Worm (Caenorhabditis elegans) whole organism, L4 larva: ENCODE results near the gene arrd-10.
A peak's percentile ranks its signal among the peaks of the same experiment; 100 is the strongest.

Source experiments
- F10B5.3 ChIP-seq: sonication (generic microtip); optimal IDR thresholded peaks from 2 replicates; lab custom pipeline; 2016; ENCODE audit warnings: mild to moderate bottlenecking, missing genetic modification characterization, missing compliant biosample characterization
- F26F4.8 ChIP-seq: fragments of 200-800 bp; sonication (Bioruptor generic); conservative IDR thresholded peaks from 2 replicates; pipeline ENCODE4 v1.3.6; 2022; ENCODE audit warnings: missing genetic modification characterization, missing compliant biosample characterization
- F49E8.2 ChIP-seq: sonication (generic microtip); optimal IDR thresholded peaks from 2 replicates; lab custom pipeline; 2016; ENCODE audit warnings: missing compliant biosample characterization, mild to moderate bottlenecking, missing genetic modification characterization, borderline replicate concordance
- R02D3.7 ChIP-seq: fragments of 150-350 bp; sonication (generic microtip); optimal IDR thresholded peaks from 3 replicates; lab custom pipeline; 2014; ENCODE audit warnings: missing biosample characterization, missing genetic modification characterization
- T26A8.4 ChIP-seq: fragments of 200-800 bp; sonication (Bioruptor generic); IDR thresholded peaks from 2 replicates; pipeline ENCODE4 v1.3.6; 2022; ENCODE audit warnings: missing genetic modification characterization, missing compliant biosample characterization
- Y48G9A.11 ChIP-seq: fragments of 200-800 bp; sonication (Bioruptor generic); IDR thresholded peaks from 2 replicates; pipeline ENCODE4 v1.3.6; 2022; ENCODE audit warnings: missing genetic modification reagents, missing genetic modification characterization, missing compliant biosample characterization
- ZK546.5 ChIP-seq, 2 experiments: sonication (generic microtip); optimal IDR thresholded peaks; 2 replicates each; lab custom pipeline; 2017; ENCODE audit warnings: missing biosample characterization in 2 of 2, missing genetic modification characterization in 2 of 2
- ceh-20 ChIP-seq: fragments of 200-800 bp; sonication (Bioruptor generic); IDR thresholded peaks from 2 replicates; pipeline ENCODE4 v1.3.6; 2022; ENCODE audit warnings: missing genetic modification reagents, missing genetic modification characterization, missing compliant biosample characterization
- ceh-32 ChIP-seq: sonication (generic microtip); optimal IDR thresholded peaks from 2 replicates; lab custom pipeline; 2016; ENCODE audit warnings: mild to moderate bottlenecking, missing genetic modification characterization, missing compliant biosample characterization; ENCODE audit not compliant: poor library complexity
- ceh-62 ChIP-seq: sonication (generic microtip); optimal IDR thresholded peaks from 2 replicates; lab custom pipeline; 2017; ENCODE audit warnings: missing biosample characterization, missing genetic modification characterization
- ces-1 ChIP-seq: fragments of 150-350 bp; sonication (generic microtip); optimal IDR thresholded peaks from 4 replicates; lab custom pipeline; 2014; ENCODE audit warnings: missing biosample characterization, missing genetic modification reagents, missing genetic modification characterization
- ctbp-1 ChIP-seq: fragments of 200-800 bp; sonication (Bioruptor generic); IDR thresholded peaks from 2 replicates; pipeline ENCODE4 v1.3.6; 2022; ENCODE audit warnings: missing genetic modification reagents, missing genetic modification characterization, missing compliant biosample characterization
- dve-1 ChIP-seq: sonication (generic microtip); optimal IDR thresholded peaks from 2 replicates; lab custom pipeline; 2017; ENCODE audit warnings: antibody characterized with exemption, mild to moderate bottlenecking, missing genetic modification characterization, missing compliant biosample characterization; ENCODE audit not compliant: insufficient read depth
- egl-27 ChIP-seq: sonication (generic microtip); optimal IDR thresholded peaks from 3 replicates; lab custom pipeline; 2017; ENCODE audit warnings: missing biosample characterization, missing genetic modification reagents, missing genetic modification characterization
- hlh-11 ChIP-seq: fragments of 200-800 bp; sonication (Bioruptor generic); optimal IDR thresholded peaks from 2 replicates; lab custom pipeline; 2018; ENCODE audit warnings: mild to moderate bottlenecking, missing genetic modification characterization, missing compliant biosample characterization
- hlh-30 ChIP-seq: sonication (generic microtip); optimal IDR thresholded peaks from 2 replicates; lab custom pipeline; 2017; ENCODE audit warnings: antibody characterized with exemption, mild to moderate bottlenecking, missing genetic modification characterization, missing compliant biosample characterization; ENCODE audit not compliant: insufficient read depth
- lim-7 ChIP-seq: fragments of 200-800 bp; sonication (Bioruptor generic); IDR thresholded peaks from 2 replicates; pipeline ENCODE4 v1.3.6; 2022; ENCODE audit warnings: missing genetic modification characterization, missing compliant biosample characterization
- lin-1 ChIP-seq: fragments of 200-800 bp; sonication (Bioruptor generic); IDR thresholded peaks from 2 replicates; pipeline ENCODE4 v1.3.6; 2022; ENCODE audit warnings: missing genetic modification reagents, missing genetic modification characterization, missing compliant biosample characterization
- lin-39 ChIP-seq: fragments of 150-350 bp; optimal IDR thresholded peaks from 2 replicates; lab custom pipeline; 2014; ENCODE audit warnings: missing biosample characterization, missing genetic modification reagents, missing genetic modification characterization
- madf-5 ChIP-seq, 2 experiments: fragments of 200-800 bp; sonication (Bioruptor generic); IDR thresholded peaks; 2 replicates each; pipeline ENCODE4 v1.3.6; 2022; ENCODE audit warnings: missing compliant biosample characterization in 2 of 2, missing genetic modification characterization in 2 of 2
- madf-9 ChIP-seq: fragments of 200-800 bp; sonication (Bioruptor generic); conservative IDR thresholded peaks from 2 replicates; pipeline ENCODE4 v1.3.6; 2022; ENCODE audit warnings: missing genetic modification reagents, missing genetic modification characterization, missing compliant biosample characterization
- mdl-1 ChIP-seq, 2 experiments: fragments of 150-350 bp in 1 of 2; sonication (generic microtip) in 1 of 2; optimal IDR thresholded peaks; 2 replicates each; lab custom pipeline; 2014 to 2017; ENCODE audit warnings: missing biosample characterization in 2 of 2, missing genetic modification characterization in 2 of 2
- mep-1 ChIP-seq: fragments of 150-350 bp; sonication (generic microtip); optimal IDR thresholded peaks from 3 replicates; lab custom pipeline; 2014; ENCODE audit warnings: missing biosample characterization, missing genetic modification characterization
- mes-2 ChIP-seq: sonication (generic microtip); optimal IDR thresholded peaks from 2 replicates; lab custom pipeline; 2016; ENCODE audit warnings: missing genotype, mild to moderate bottlenecking, missing genetic modification characterization, missing compliant biosample characterization; ENCODE audit not compliant: poor library complexity, severe bottlenecking
- mxl-3 ChIP-seq: fragments of 200-800 bp; sonication (Bioruptor generic); optimal IDR thresholded peaks from 2 replicates; lab custom pipeline; 2018; ENCODE audit warnings: mild to moderate bottlenecking, missing genetic modification characterization, missing compliant biosample characterization
- nhr-28 ChIP-seq: fragments of 150-350 bp; optimal IDR thresholded peaks from 2 replicates; lab custom pipeline; 2014; ENCODE audit warnings: missing biosample characterization, missing genetic modification characterization
- nhr-48 ChIP-seq: sonication (generic microtip); optimal IDR thresholded peaks from 2 replicates; lab custom pipeline; 2016; ENCODE audit warnings: mild to moderate bottlenecking, missing genetic modification characterization, missing compliant biosample characterization
- nhr-76 ChIP-seq: fragments of 150-350 bp; optimal IDR thresholded peaks from 2 replicates; lab custom pipeline; 2014; ENCODE audit warnings: missing biosample characterization, missing genetic modification characterization
- nhr-77 ChIP-seq: fragments of 150-350 bp; optimal IDR thresholded peaks from 2 replicates; lab custom pipeline; 2014; ENCODE audit warnings: missing biosample characterization, missing genetic modification characterization
- pqm-1 ChIP-seq: sonication (generic microtip); optimal IDR thresholded peaks from 2 replicates; lab custom pipeline; 2017; ENCODE audit warnings: missing biosample characterization, missing genetic modification characterization
- rbr-2 ChIP-seq: sonication (generic microtip); optimal IDR thresholded peaks from 2 replicates; lab custom pipeline; 2016; ENCODE audit warnings: missing genotype, missing genetic modification characterization, missing compliant biosample characterization
- sdz-12 ChIP-seq: fragments of 200-800 bp; sonication (Bioruptor generic); optimal IDR thresholded peaks from 2 replicates; lab custom pipeline; 2018; ENCODE audit warnings: mild to moderate bottlenecking, missing genetic modification characterization, missing compliant biosample characterization
- spr-3 ChIP-seq: fragments of 200-800 bp; sonication (Bioruptor generic); optimal IDR thresholded peaks from 2 replicates; lab custom pipeline; 2018; ENCODE audit warnings: mild to moderate bottlenecking, missing genetic modification characterization, missing compliant biosample characterization
- unc-130 ChIP-seq: sonication (generic microtip); optimal IDR thresholded peaks from 2 replicates; lab custom pipeline; 2016; ENCODE audit warnings: missing genetic modification reagents, missing genetic modification characterization, missing compliant biosample characterization
- zag-1 ChIP-seq: fragments of 150-350 bp; optimal IDR thresholded peaks from 2 replicates; lab custom pipeline; 2014; ENCODE audit warnings: missing biosample characterization, missing genetic modification characterization
- zfp-3 ChIP-seq: fragments of 200-800 bp; sonication (Bioruptor generic); conservative IDR thresholded peaks from 2 replicates; pipeline ENCODE4 v1.3.6; 2022; ENCODE audit warnings: missing genetic modification reagents, missing genetic modification characterization, missing compliant biosample characterization

arrd-10 gene

DNA sequence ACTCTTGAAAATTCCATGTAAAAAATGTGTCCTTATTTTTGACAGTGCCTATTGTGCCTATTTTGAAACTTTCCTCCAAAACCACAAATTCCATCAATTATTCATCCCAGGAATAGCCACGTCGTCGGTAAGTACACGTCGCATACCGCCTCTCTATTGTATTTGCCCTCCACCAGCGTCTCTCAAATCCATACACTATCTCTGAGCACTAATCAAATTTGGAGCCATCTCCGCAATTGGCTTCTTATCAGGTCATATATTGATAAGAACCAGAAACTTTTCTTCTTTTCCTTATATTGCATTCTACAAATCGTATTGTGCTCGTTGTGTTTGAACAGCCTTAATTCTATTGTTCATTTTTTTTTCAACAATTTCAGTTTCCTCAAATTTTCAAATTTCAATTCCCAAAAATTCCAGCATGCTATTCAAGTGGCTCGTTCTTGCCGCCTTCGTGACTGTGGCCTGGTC is 8.4 kb upstream of the arrd-10 start, which contains the start of gene dct-18 (continued):
- TF ChIP-seq hlh-30 (no peak), ces-1 (GFP tag; lab: Kevin White, UChicago) (no peak), pqm-1 (peak; percentile 77), Y48G9A.11 (GFP tag; lab: Robert Waterston, UW) (no peak), lin-1 (0 out of 2 replicates have a peak, but pooled peaks have one; percentile 15), ceh-62 (tag; lab: Kevin White, UChicago) (no peak), F10B5.3 (tag; lab: Kevin White, UChicago) (no peak), zag-1 (tag; lab: Kevin White, UChicago) (no peak), nhr-77 (tag; lab: Kevin White, UChicago) (peak; percentile 29), mxl-3 (GFP tag; lab: Kevin White, UChicago) (peak; percentile 0)

DNA sequence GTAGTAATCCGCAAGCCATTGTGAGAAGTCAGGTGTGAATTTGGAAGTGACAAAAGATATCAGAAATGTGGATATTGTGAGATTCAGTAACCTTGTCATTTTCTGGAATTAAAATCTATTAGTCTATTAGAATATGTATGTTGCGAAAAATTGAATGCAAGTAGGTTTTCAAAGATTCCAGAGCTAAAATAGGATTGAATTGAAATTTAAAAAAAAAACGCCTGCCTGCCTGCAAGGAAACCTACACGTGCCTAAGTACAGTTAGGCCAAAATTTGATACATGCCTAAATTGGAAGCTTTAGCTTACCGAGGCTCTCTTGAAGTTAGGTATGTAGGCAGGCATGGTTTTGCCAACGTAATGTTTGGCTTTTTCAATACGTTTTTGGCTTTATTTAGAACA is 4.6 kb upstream of the arrd-10 start, which contains the start of gene lips-9:
TSS of gene lips-9 (minus strand) at position 101 of the 400 bp plus-strand sequence.
- TF ChIP-seq ceh-20 (GFP tag; lab: Robert Waterston, UW) (no peak), nhr-28 (tag; lab: Kevin White, UChicago) (no peak), sdz-12 (no peak), ctbp-1 (GFP tag; lab: Robert Waterston, UW) (no peak), unc-130 (GFP tag; lab: Kevin White, UChicago) (no peak), rbr-2 (tag; lab: Kevin White, UChicago) (no peak), hlh-11 (tag; lab: Kevin White, UChicago) (no peak), lim-7 (GFP tag; lab: Robert Waterston, UW) (no peak), lin-39 (tag; lab: Kevin White, UChicago) (no peak), egl-27 (no peak), zfp-3 (GFP tag; lab: Robert Waterston, UW) (no peak), F49E8.2 (tag; lab: Kevin White, UChicago) (no peak)

DNA sequence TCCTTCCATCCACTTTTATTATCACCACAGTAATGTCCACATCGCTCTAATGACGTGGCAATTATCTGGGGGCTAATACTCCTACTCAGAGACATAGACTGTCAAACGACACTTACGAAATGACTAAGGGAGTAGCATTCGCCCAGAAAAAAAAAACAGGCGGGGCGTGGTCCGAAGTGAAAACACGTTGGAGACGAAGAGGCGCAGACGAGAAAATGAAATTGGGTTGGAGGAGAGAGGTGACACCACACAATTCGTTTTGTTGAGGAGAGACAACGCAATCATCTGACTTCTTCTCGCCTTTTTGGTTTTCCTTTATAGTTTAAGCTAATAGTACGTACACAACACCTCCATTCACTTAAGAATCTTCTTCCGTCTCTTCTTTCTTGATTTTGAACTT is 740 bp upstream of the arrd-10 start:
- TF ChIP-seq F26F4.8 (GFP tag; lab: Robert Waterston, UW) (no peak), ZK546.5 (tag; optimal IDR thresholded peaks at IDR 0.05; lab: Kevin White, UChicago) (no peak), nhr-76 (tag; lab: Kevin White, UChicago) (no peak), nhr-28 (tag; lab: Kevin White, UChicago) (peak; percentile 68), nhr-48 (tag; lab: Kevin White, UChicago) (no peak), hlh-30 (peak; percentile 50), spr-3 (GFP tag; lab: Kevin White, UChicago) (no peak), mdl-1 (tag; optimal IDR thresholded peaks at IDR 0.05; lab: Kevin White, UChicago) (peak in 1 of 2 experiments; percentile 32), dve-1 (peak; percentile 35), madf-9 (GFP tag; lab: Robert Waterston, UW) (no peak), madf-5 (GFP tag; IDR thresholded peaks at IDR 0.05; lab: Robert Waterston, UW) (no peak), hlh-11 (tag; lab: Kevin White, UChicago) (peak; percentile 29), mxl-3 (GFP tag; lab: Kevin White, UChicago) (peak; percentile 61), T26A8.4 (GFP tag; lab: Robert Waterston, UW) (no peak), mes-2 (no peak), ceh-32 (tag; lab: Kevin White, UChicago) (no peak), mep-1 (tag; lab: Kevin White, UChicago) (peak; percentile 37), lim-7 (GFP tag; lab: Robert Waterston, UW) (no peak), R02D3.7 (tag; lab: Kevin White, UChicago) (no peak)
